Fruit fly (Drosophila melanogaster) whole organism, prepupa: ENCODE data around the gene CG44836.

Source experiments
- Blimp-1 ChIP-seq: fragments of 200-800 bp; sonication (Bioruptor generic); optimal IDR thresholded peaks from 3 replicates; lab custom pipeline; 2017; ENCODE audit warnings: missing biosample characterization, missing genetic modification characterization, mild to moderate bottlenecking, moderate library complexity, missing genetic modification reagents
- CG10631 ChIP-seq: fragments of 200-800 bp; sonication (Bioruptor generic); optimal IDR thresholded peaks from 2 replicates; lab custom pipeline; 2016; ENCODE audit warnings: missing biosample characterization, missing genetic modification characterization
- CG10669 ChIP-seq: fragments of 200-800 bp; sonication (Bioruptor generic); optimal IDR thresholded peaks from 3 replicates; lab custom pipeline; 2018; ENCODE audit warnings: missing biosample characterization, mild to moderate bottlenecking, missing genetic modification characterization, moderate library complexity
- CG11294 ChIP-seq: fragments of 200-800 bp; sonication (Bioruptor generic); IDR thresholded peaks from 2 replicates; pipeline ENCODE4 v1.3.6; 2022; ENCODE audit warnings: missing biosample characterization, missing genetic modification characterization
- CG11762 ChIP-seq: fragments of 200-800 bp; sonication (Bioruptor generic); optimal IDR thresholded peaks from 3 replicates; lab custom pipeline; 2016; ENCODE audit warnings: missing biosample characterization, missing genetic modification characterization; ENCODE audit not compliant: insufficient read depth
- CG11902 ChIP-seq: fragments of 200-800 bp; sonication (Bioruptor generic); optimal IDR thresholded peaks from 3 replicates; lab custom pipeline; 2016; ENCODE audit warnings: missing biosample characterization, missing genetic modification characterization
- CG16779 ChIP-seq: fragments of 200-800 bp; sonication (Bioruptor generic); optimal IDR thresholded peaks from 3 replicates; lab custom pipeline; 2017; ENCODE audit warnings: missing biosample characterization, mild to moderate bottlenecking, missing genetic modification characterization
- CG3032 ChIP-seq: fragments of 200-800 bp; optimal IDR thresholded peaks from 2 replicates; lab custom pipeline; 2019; ENCODE audit warnings: missing biosample characterization, mild to moderate bottlenecking, missing genetic modification characterization, moderate library complexity
- CG31627 ChIP-seq: fragments of 200-800 bp; sonication (Bioruptor generic); optimal IDR thresholded peaks from 3 replicates; lab custom pipeline; 2016; ENCODE audit warnings: missing biosample characterization, missing genetic modification characterization
- CG32006 ChIP-seq: fragments of 200-800 bp; sonication (Bioruptor generic); optimal IDR thresholded peaks from 3 replicates; lab custom pipeline; 2017; ENCODE audit warnings: missing biosample characterization, mild to moderate bottlenecking, missing genetic modification characterization
- CG34406 ChIP-seq: fragments of 200-800 bp; sonication (Bioruptor generic); optimal IDR thresholded peaks from 3 replicates; lab custom pipeline; 2016; ENCODE audit warnings: missing biosample characterization, missing genetic modification characterization
- CG3919 ChIP-seq: fragments of 200-800 bp; sonication (Bioruptor generic); optimal IDR thresholded peaks from 3 replicates; lab custom pipeline; 2016; ENCODE audit warnings: missing biosample characterization, missing genetic modification characterization
- CG4318 ChIP-seq: fragments of 200-800 bp; sonication (Bioruptor generic); optimal IDR thresholded peaks from 3 replicates; lab custom pipeline; 2017; ENCODE audit warnings: missing biosample characterization, mild to moderate bottlenecking, missing genetic modification characterization
- CG6163 ChIP-seq: fragments of 200-800 bp; sonication (Bioruptor generic); IDR thresholded peaks from 3 replicates; pipeline ENCODE4 v1.3.6; 2022; ENCODE audit warnings: missing biosample characterization, missing genetic modification characterization
- CG6276 ChIP-seq: fragments of 200-800 bp; sonication (Bioruptor generic); optimal IDR thresholded peaks from 2 replicates; lab custom pipeline; 2017; ENCODE audit warnings: missing biosample characterization, mild to moderate bottlenecking, missing genetic modification characterization
- CG6792 ChIP-seq: fragments of 200-800 bp; sonication (Bioruptor generic); optimal IDR thresholded peaks from 3 replicates; lab custom pipeline; 2016; ENCODE audit warnings: missing biosample characterization, missing genetic modification characterization
- CG6808 ChIP-seq: fragments of 200-800 bp; sonication (Bioruptor generic); optimal IDR thresholded peaks from 3 replicates; lab custom pipeline; 2017; ENCODE audit warnings: missing biosample characterization, missing genetic modification characterization, mild to moderate bottlenecking, moderate library complexity, missing genetic modification reagents
- CG6854 ChIP-seq: fragments of 200-800 bp; sonication (Bioruptor generic); optimal IDR thresholded peaks from 2 replicates; lab custom pipeline; 2017; ENCODE audit warnings: missing biosample characterization, mild to moderate bottlenecking, missing genetic modification characterization
- CG7368 ChIP-seq: fragments of 200-800 bp; sonication (Bioruptor generic); optimal IDR thresholded peaks from 3 replicates; lab custom pipeline; 2016; ENCODE audit warnings: missing biosample characterization, missing genetic modification characterization
- CG8119 ChIP-seq: fragments of 200-800 bp; sonication (Bioruptor generic); IDR thresholded peaks from 3 replicates; pipeline ENCODE4 v1.3.6; 2022; ENCODE audit warnings: missing biosample characterization, missing genetic modification characterization
- CG8319 ChIP-seq: fragments of 200-800 bp; sonication (Bioruptor generic); optimal IDR thresholded peaks from 3 replicates; lab custom pipeline; 2016; ENCODE audit warnings: missing biosample characterization, missing genetic modification characterization
- CG8632 ChIP-seq: fragments of 200-800 bp; sonication (Bioruptor generic); optimal IDR thresholded peaks from 3 replicates; lab custom pipeline; 2016; ENCODE audit warnings: missing biosample characterization, missing genetic modification characterization
- CG9139 ChIP-seq: fragments of 200-800 bp; sonication (Bioruptor generic); optimal IDR thresholded peaks from 3 replicates; lab custom pipeline; 2017; ENCODE audit warnings: missing biosample characterization, mild to moderate bottlenecking, missing genetic modification characterization
- Eip75B ChIP-seq: fragments of 200-800 bp; sonication (Bioruptor generic); optimal IDR thresholded peaks from 3 replicates; lab custom pipeline; 2016; ENCODE audit warnings: missing biosample characterization, missing genetic modification characterization
- Eip78C ChIP-seq: fragments of 200-800 bp; sonication (Bioruptor generic); peaks from one replicate; lab custom pipeline; 2016; ENCODE audit warnings: missing biosample characterization, missing genetic modification characterization
- Eip93F ChIP-seq: fragments of 200-800 bp; sonication (Bioruptor generic); optimal IDR thresholded peaks from 2 replicates; lab custom pipeline; 2016; ENCODE audit warnings: missing biosample characterization, mild to moderate bottlenecking, missing genetic modification characterization
- Hr38 ChIP-seq: sonication (Bioruptor generic); optimal IDR thresholded peaks from 2 replicates; lab custom pipeline; 2016; ENCODE audit warnings: missing biosample characterization, missing genetic modification characterization
- Hr39 ChIP-seq: fragments of 200-800 bp; sonication (Bioruptor generic); optimal IDR thresholded peaks from 2 replicates; lab custom pipeline; 2016; ENCODE audit warnings: missing biosample characterization, missing genetic modification characterization
- Hr4 ChIP-seq: fragments of 200-800 bp; sonication (Bioruptor generic); optimal IDR thresholded peaks from 3 replicates; lab custom pipeline; 2016; ENCODE audit warnings: missing biosample characterization, missing genetic modification characterization
- Met ChIP-seq: fragments of 200-800 bp; sonication (Bioruptor generic); optimal IDR thresholded peaks from 3 replicates; lab custom pipeline; 2016; ENCODE audit warnings: missing biosample characterization, missing genetic modification characterization
- OdsH ChIP-seq: fragments of 200-800 bp; sonication (Bioruptor generic); optimal IDR thresholded peaks from 3 replicates; lab custom pipeline; 2016; ENCODE audit warnings: missing biosample characterization, missing genetic modification characterization
- Smox ChIP-seq: fragments of 200-800 bp; sonication (Bioruptor generic); optimal IDR thresholded peaks from 3 replicates; lab custom pipeline; 2016; ENCODE audit warnings: missing biosample characterization, missing genetic modification characterization
- Sox102F ChIP-seq: fragments of 200-800 bp; sonication (Bioruptor generic); optimal IDR thresholded peaks from 2 replicates; lab custom pipeline; 2016; ENCODE audit warnings: missing biosample characterization, mild to moderate bottlenecking, missing genetic modification characterization
- Sox14 ChIP-seq: fragments of 200-800 bp; sonication (Bioruptor generic); optimal IDR thresholded peaks from 3 replicates; lab custom pipeline; 2016; ENCODE audit warnings: missing biosample characterization, missing genetic modification characterization
- Sox15 ChIP-seq: fragments of 200-800 bp; sonication (Bioruptor generic); optimal IDR thresholded peaks from 3 replicates; lab custom pipeline; 2016; ENCODE audit warnings: missing biosample characterization, missing genetic modification characterization
- achi ChIP-seq: fragments of 200-800 bp; sonication (Bioruptor generic); optimal IDR thresholded peaks from 3 replicates; lab custom pipeline; 2016; ENCODE audit warnings: missing biosample characterization, missing genetic modification characterization
- acj6 ChIP-seq: fragments of 200-800 bp; sonication (Bioruptor generic); optimal IDR thresholded peaks from 3 replicates; lab custom pipeline; 2016; ENCODE audit warnings: missing biosample characterization, missing genetic modification characterization
- dac ChIP-seq: fragments of 200-800 bp; sonication (Bioruptor generic); optimal IDR thresholded peaks from 2 replicates; lab custom pipeline; 2017; ENCODE audit warnings: missing biosample characterization, mild to moderate bottlenecking, missing genetic modification characterization
- dsx ChIP-seq: fragments of 200-800 bp; optimal IDR thresholded peaks from 3 replicates; lab custom pipeline; 2019; ENCODE audit warnings: missing biosample characterization, mild to moderate bottlenecking, missing genetic modification characterization, moderate library complexity; ENCODE audit not compliant: poor library complexity, severe bottlenecking
- eg ChIP-seq: fragments of 200-800 bp; sonication (Bioruptor generic); IDR thresholded peaks from 3 replicates; pipeline ENCODE4 v1.3.6; 2022; ENCODE audit warnings: missing biosample characterization, missing genetic modification characterization
- esn ChIP-seq: fragments of 200-800 bp; sonication (Bioruptor generic); optimal IDR thresholded peaks from 2 replicates; lab custom pipeline; 2016; ENCODE audit warnings: missing biosample characterization, mild to moderate bottlenecking, missing genetic modification characterization, moderate library complexity
- fd59A ChIP-seq: fragments of 200-800 bp; sonication (Bioruptor generic); optimal IDR thresholded peaks from 2 replicates; lab custom pipeline; 2017; ENCODE audit warnings: missing biosample characterization, mild to moderate bottlenecking, missing genetic modification characterization, missing genetic modification reagents
- fd85E ChIP-seq: fragments of 200-800 bp; sonication (Bioruptor generic); optimal IDR thresholded peaks from 3 replicates; lab custom pipeline; 2016; ENCODE audit warnings: missing biosample characterization, missing genetic modification characterization
- fkh ChIP-seq: fragments of 200-800 bp; sonication (Bioruptor generic); optimal IDR thresholded peaks from 3 replicates; lab custom pipeline; 2017; ENCODE audit warnings: missing biosample characterization, mild to moderate bottlenecking, missing genetic modification characterization, moderate library complexity
- lz ChIP-seq: fragments of 200-800 bp; sonication (Bioruptor generic); optimal IDR thresholded peaks from 3 replicates; lab custom pipeline; 2016; ENCODE audit warnings: missing biosample characterization, missing genetic modification characterization
- net ChIP-seq: fragments of 200-800 bp; sonication (Bioruptor generic); optimal IDR thresholded peaks from 3 replicates; lab custom pipeline; 2016; ENCODE audit warnings: missing biosample characterization, missing genetic modification characterization
- pdm3 ChIP-seq: fragments of 200-800 bp; sonication (Bioruptor generic); optimal IDR thresholded peaks from 3 replicates; lab custom pipeline; 2016; ENCODE audit warnings: missing biosample characterization, missing genetic modification characterization
- spab ChIP-seq: fragments of 200-800 bp; sonication (Bioruptor generic); optimal IDR thresholded peaks from 2 replicates; lab custom pipeline; 2017; ENCODE audit warnings: missing biosample characterization, mild to moderate bottlenecking, missing genetic modification characterization, missing genetic modification reagents
- ss ChIP-seq, 2 experiments: fragments of 200-800 bp; sonication (Bioruptor generic); optimal IDR thresholded peaks; 2 replicates in 1 of 2; 3 replicates in 1 of 2; lab custom pipeline; 2017 to 2018; ENCODE audit warnings: mild to moderate bottlenecking in 2 of 2, missing biosample characterization in 2 of 2, missing genetic modification characterization in 2 of 2, moderate library complexity in 1 of 2
- svp ChIP-seq: fragments of 200-800 bp; sonication (Bioruptor generic); peaks from one replicate; lab custom pipeline; 2016; ENCODE audit warnings: missing biosample characterization, missing genetic modification characterization
- topi ChIP-seq: fragments of 200-800 bp; sonication (Bioruptor generic); optimal IDR thresholded peaks from 3 replicates; lab custom pipeline; 2016; ENCODE audit warnings: missing biosample characterization, missing genetic modification characterization
- vri ChIP-seq: fragments of 200-800 bp; sonication (Bioruptor generic); optimal IDR thresholded peaks from 3 replicates; lab custom pipeline; 2016; ENCODE audit warnings: missing biosample characterization, mild to moderate bottlenecking, missing genetic modification characterization

The CG44836 gene

dm6 chr3L:16364182-16364581 is 35.9 kb downstream of the CG44836 start:
- TF ChIP-seq CG6163 (GFP tag; lab: Robert Waterston, UW) (no peak; the same call in 1 of the 3 replicates), CG4318 (GFP tag; lab: Kevin White, UChicago) (peak; percentile 39), achi (GFP tag; lab: Kevin White, UChicago) (peak; percentile 86), Hr39 (peak; percentile 75), CG31627 (GFP tag; lab: Kevin White, UChicago) (peak; percentile 78), CG32006 (GFP tag; lab: Kevin White, UChicago) (peak; percentile 74), dsx (GFP tag; lab: Kevin White, UChicago) (peak; percentile 90), fd85E (GFP tag; lab: Kevin White, UChicago) (peak; percentile 63), Sox15 (GFP tag; lab: Kevin White, UChicago) (peak; percentile 65), Eip75B (GFP tag; lab: Kevin White, UChicago) (peak; percentile 93), CG3032 (tag; lab: Kevin White, UChicago) (peak; percentile 93), acj6 (GFP tag; lab: Kevin White, UChicago) (peak; percentile 88), Sox14 (GFP tag; lab: Kevin White, UChicago) (peak; percentile 87), Sox102F (GFP tag; lab: Kevin White, UChicago) (peak; percentile 85), CG10631 (GFP tag; lab: Kevin White, UChicago) (peak; percentile 87), CG11294 (GFP tag; lab: Robert Waterston, UW) (peak; percentile 45; the same call in 1 of the 2 replicates), CG3919 (GFP tag; lab: Kevin White, UChicago) (peak; percentile 92), CG6808 (GFP tag; lab: Kevin White, UChicago) (peak; percentile 92), Hr38 (GFP tag; lab: Kevin White, UChicago) (no peak), svp (GFP tag; lab: Kevin White, UChicago) (peak; percentile 94), CG34406 (peak; percentile 89), CG7368 (GFP tag; lab: Kevin White, UChicago) (peak; percentile 77), topi (GFP tag; lab: Kevin White, UChicago) (peak; percentile 91), CG10669 (GFP tag; lab: Kevin White, UChicago) (peak; percentile 85), spab (GFP tag; lab: Kevin White, UChicago) (peak; percentile 88), ss (GFP tag; optimal IDR thresholded peaks at IDR 0.05; lab: Kevin White, UChicago) (peak; percentile 91 to 94), lz (peak; percentile 83), Blimp-1 (GFP tag; lab: Kevin White, UChicago) (peak; percentile 63), CG11762 (GFP tag; lab: Kevin White, UChicago) (peak; percentile 84), CG8319 (peak; percentile 83), dac (no peak), CG6854 (GFP tag; lab: Kevin White, UChicago) (peak; percentile 64), fkh (GFP tag; lab: Kevin White, UChicago) (no peak), Met (GFP tag; lab: Kevin White, UChicago) (peak; percentile 85), Smox (peak; percentile 85), Eip78C (peak; percentile 98), Eip93F (peak; percentile 17), CG9139 (GFP tag; lab: Kevin White, UChicago) (peak; percentile 81), CG6792 (peak; percentile 86), fd59A (peak; percentile 87), vri (peak; percentile 67), eg (GFP tag; lab: Robert Waterston, UW) (no peak), OdsH (GFP tag; lab: Kevin White, UChicago) (peak; percentile 87), CG11902 (peak; percentile 79), CG8119 (GFP tag; lab: Robert Waterston, UW) (peak; percentile 81), pdm3 (GFP tag; lab: Kevin White, UChicago) (peak; percentile 85), Hr4 (GFP tag; lab: Kevin White, UChicago) (peak; percentile 44), CG8632 (GFP tag; lab: Kevin White, UChicago) (peak; percentile 90), net (GFP tag; lab: Kevin White, UChicago) (peak; percentile 88), CG6276 (GFP tag; lab: Kevin White, UChicago) (peak; percentile 31), CG16779 (tag; lab: Kevin White, UChicago) (peak; percentile 82), esn (GFP tag; lab: Kevin White, UChicago) (peak; percentile 89)
